Fruit fly (Drosophila melanogaster) whole organism, embryonic: ENCODE results near the gene Sas-6.

ENCODE experiments used
- ATbp ChIP-seq: fragments of 200-800 bp; sonication (Bioruptor generic); optimal IDR thresholded peaks from 2 replicates; lab custom pipeline; 2017; ENCODE audit warnings: missing biosample characterization, mild to moderate bottlenecking, missing genetic modification characterization, missing genetic modification reagents
- Aef1 ChIP-seq: fragments of 200-800 bp; sonication (Bioruptor generic); IDR thresholded peaks from 3 replicates; pipeline ENCODE4 v1.3.6; 2022; ENCODE audit warnings: missing biosample characterization, missing genetic modification characterization
- BEAF-32 ChIP-seq: fragments of 200-800 bp; sonication (Bioruptor generic); optimal IDR thresholded peaks from 3 replicates; lab custom pipeline; 2017; ENCODE audit warnings: missing biosample characterization, missing genetic modification characterization, mild to moderate bottlenecking, moderate library complexity, missing genetic modification reagents
- CG10462 ChIP-seq: fragments of 200-800 bp; sonication (Bioruptor generic); optimal IDR thresholded peaks from 2 replicates; lab custom pipeline; 2016; ENCODE audit warnings: missing biosample characterization, missing genetic modification characterization
- CG11560 ChIP-seq: fragments of 200-800 bp; sonication (Bioruptor generic); IDR thresholded peaks from 3 replicates; pipeline ENCODE4 v1.3.6; 2022; ENCODE audit warnings: missing biosample characterization, missing genetic modification characterization
- CG14860 ChIP-seq: fragments of 200-800 bp; sonication (Bioruptor generic); IDR thresholded peaks from 3 replicates; pipeline ENCODE4 v1.3.6; 2022; ENCODE audit warnings: missing biosample characterization, missing genetic modification characterization; ENCODE audit not compliant: partially characterized antibody
- CG1603 ChIP-seq: fragments of 200-800 bp; sonication (Bioruptor generic); optimal IDR thresholded peaks from 2 replicates; lab custom pipeline; 2019; ENCODE audit warnings: missing biosample characterization, mild to moderate bottlenecking, missing genetic modification characterization, moderate library complexity
- CG31365 ChIP-seq: fragments of 200-800 bp; sonication (Bioruptor generic); optimal IDR thresholded peaks from 2 replicates; lab custom pipeline; 2018; ENCODE audit warnings: missing biosample characterization, mild to moderate bottlenecking, missing genetic modification characterization
- CG34224 ChIP-seq: fragments of 200-800 bp; sonication (Bioruptor generic); IDR thresholded peaks from 3 replicates; pipeline ENCODE4 v1.3.6; 2022; ENCODE audit warnings: missing biosample characterization, missing genetic modification characterization; ENCODE audit not compliant: partially characterized antibody
- CG7745 ChIP-seq: fragments of 200-800 bp; sonication (Bioruptor generic); optimal IDR thresholded peaks from 2 replicates; lab custom pipeline; 2018; ENCODE audit warnings: missing biosample characterization, mild to moderate bottlenecking, missing genetic modification characterization, moderate library complexity
- CG9797 ChIP-seq: fragments of 200-800 bp; sonication (Bioruptor generic); optimal IDR thresholded peaks from 3 replicates; lab custom pipeline; 2018; ENCODE audit warnings: missing biosample characterization, mild to moderate bottlenecking, missing genetic modification characterization
- CHES-1-like ChIP-seq: fragments of 200-800 bp; sonication (Bioruptor generic); optimal IDR thresholded peaks from 2 replicates; lab custom pipeline; 2016; ENCODE audit warnings: missing biosample characterization, missing genetic modification characterization
- CoRest ChIP-seq: fragments of 200-800 bp; sonication (Bioruptor generic); optimal IDR thresholded peaks from 3 replicates; lab custom pipeline; 2018; ENCODE audit warnings: missing biosample characterization, mild to moderate bottlenecking, missing genetic modification characterization, moderate library complexity
- Dp ChIP-seq: fragments of 200-800 bp; sonication (Bioruptor generic); optimal IDR thresholded peaks from 2 replicates; lab custom pipeline; 2018; ENCODE audit warnings: missing biosample characterization, mild to moderate bottlenecking, missing genetic modification characterization, moderate library complexity
- E2f2 ChIP-seq: fragments of 200-800 bp; sonication (Bioruptor generic); IDR thresholded peaks from 2 replicates; pipeline ENCODE4 v1.3.6; 2022; ENCODE audit warnings: missing biosample characterization, missing genetic modification characterization
- Elba2 ChIP-seq: fragments of 200-800 bp; sonication (Bioruptor generic); optimal IDR thresholded peaks from 3 replicates; lab custom pipeline; 2016; ENCODE audit warnings: missing biosample characterization, missing genetic modification characterization
- HHEX ChIP-seq: fragments of 200-800 bp; sonication (Bioruptor generic); optimal IDR thresholded peaks from 3 replicates; lab custom pipeline; 2017; ENCODE audit warnings: missing biosample characterization, mild to moderate bottlenecking, missing genetic modification characterization, missing genetic modification reagents
- HLH54F ChIP-seq: fragments of 200-800 bp; sonication (Bioruptor generic); optimal IDR thresholded peaks from 3 replicates; lab custom pipeline; 2016; ENCODE audit warnings: missing biosample characterization, missing genetic modification characterization
- Hand ChIP-seq: fragments of 200-800 bp; sonication (Bioruptor generic); optimal IDR thresholded peaks from 2 replicates; lab custom pipeline; 2017; ENCODE audit warnings: mild to moderate bottlenecking, missing biosample characterization, missing genetic modification reagents, missing genetic modification characterization
- Hsf ChIP-seq: fragments of 200-800 bp; sonication (Bioruptor generic); optimal IDR thresholded peaks from 3 replicates; lab custom pipeline; 2016; ENCODE audit warnings: missing biosample characterization, missing genetic modification characterization
- Lim3 ChIP-seq: fragments of 200-800 bp; sonication (Bioruptor generic); IDR thresholded peaks from 2 replicates; pipeline ENCODE4 v1.3.6; 2022; ENCODE audit warnings: missing biosample characterization, missing genetic modification characterization
- MESR4 ChIP-seq: fragments of 200-800 bp; sonication (Bioruptor generic); optimal IDR thresholded peaks from 2 replicates; lab custom pipeline; 2018; ENCODE audit warnings: missing biosample characterization, mild to moderate bottlenecking, missing genetic modification characterization, moderate library complexity
- MTF-1 ChIP-seq: fragments of 200-800 bp; sonication (Bioruptor generic); optimal IDR thresholded peaks from 2 replicates; lab custom pipeline; 2018; ENCODE audit warnings: missing biosample characterization, mild to moderate bottlenecking, missing genetic modification characterization, borderline replicate concordance
- Max ChIP-seq: fragments of 200-800 bp; sonication (Bioruptor generic); optimal IDR thresholded peaks from 2 replicates; lab custom pipeline; 2016; ENCODE audit warnings: missing biosample characterization, mild to moderate bottlenecking, missing genetic modification characterization
- Myb ChIP-seq: fragments of 200-800 bp; sonication (Bioruptor generic); optimal IDR thresholded peaks from 2 replicates; lab custom pipeline; 2016; ENCODE audit warnings: missing biosample characterization, missing genetic modification characterization
- Sox102F ChIP-seq: fragments of 200-800 bp; sonication (Bioruptor generic); optimal IDR thresholded peaks from 2 replicates; lab custom pipeline; 2018; ENCODE audit warnings: missing biosample characterization, mild to moderate bottlenecking, missing genetic modification characterization, moderate library complexity
- Sry-δ ChIP-seq: fragments of 200-800 bp; sonication (Bioruptor generic); optimal IDR thresholded peaks from 2 replicates; lab custom pipeline; 2016; ENCODE audit warnings: missing biosample characterization, missing genetic modification characterization
- Trl ChIP-seq, 3 experiments: fragments of >200 bp in 2 of 3; fragments of 200-800 bp in 1 of 3; sonication (Bioruptor generic) in 1 of 3; optimal IDR thresholded peaks; 2 replicates in 1 of 3; 3 replicates in 2 of 3; lab custom pipeline; 2016 to 2017; ENCODE audit warnings: missing biosample characterization in 1 of 3, missing genetic modification characterization in 1 of 3
- YL-1 ChIP-seq: fragments of 200-800 bp; sonication (Bioruptor generic); optimal IDR thresholded peaks from 3 replicates; lab custom pipeline; 2017; ENCODE audit warnings: missing biosample characterization, mild to moderate bottlenecking, missing genetic modification characterization
- ash1 ChIP-seq: fragments of 200-800 bp; sonication (Bioruptor generic); optimal IDR thresholded peaks from 2 replicates; lab custom pipeline; 2018; ENCODE audit warnings: missing biosample characterization, mild to moderate bottlenecking, missing genetic modification characterization
- chinmo ChIP-seq: fragments of 200-800 bp; sonication (Bioruptor generic); IDR thresholded peaks from 4 replicates; pipeline ENCODE4 v1.3.6; 2022; ENCODE audit warnings: missing biosample characterization, missing genetic modification characterization; ENCODE audit not compliant: partially characterized antibody
- crp ChIP-seq, 2 experiments: fragments of 200-800 bp; sonication (Bioruptor generic); optimal IDR thresholded peaks; 2 replicates in 1 of 2; 3 replicates in 1 of 2; lab custom pipeline; 2017; ENCODE audit warnings: missing biosample characterization in 2 of 2, missing genetic modification characterization in 2 of 2, mild to moderate bottlenecking in 1 of 2, moderate library complexity in 1 of 2
- dan ChIP-seq: fragments of 200-800 bp; sonication (Bioruptor generic); IDR thresholded peaks from 2 replicates; pipeline ENCODE4 v1.3.6; 2022; ENCODE audit warnings: missing biosample characterization, missing genetic modification characterization
- exex ChIP-seq: fragments of 200-800 bp; sonication (Bioruptor generic); optimal IDR thresholded peaks from 4 replicates; lab custom pipeline; 2018; ENCODE audit warnings: missing biosample characterization, mild to moderate bottlenecking, missing genetic modification characterization, moderate library complexity
- fu2 ChIP-seq: fragments of 200-800 bp; sonication (Bioruptor generic); optimal IDR thresholded peaks from 2 replicates; lab custom pipeline; 2016; ENCODE audit warnings: missing biosample characterization, missing genetic modification characterization
- gfzf ChIP-seq: fragments of 200-800 bp; sonication (Bioruptor generic); optimal IDR thresholded peaks from 2 replicates; lab custom pipeline; 2016; ENCODE audit warnings: missing biosample characterization, mild to moderate bottlenecking, missing genetic modification characterization, moderate library complexity
- insv ChIP-seq, 2 experiments: fragments of 200-800 bp; sonication (Bioruptor generic); optimal IDR thresholded peaks; 3 replicates each; lab custom pipeline; 2016 to 2018; ENCODE audit warnings: missing biosample characterization in 2 of 2, missing genetic modification characterization in 2 of 2
- lilli ChIP-seq: fragments of 200-800 bp; sonication (Bioruptor generic); optimal IDR thresholded peaks from 3 replicates; lab custom pipeline; 2016; ENCODE audit warnings: missing biosample characterization, missing genetic modification characterization
- nerfin-1 ChIP-seq: fragments of 200-800 bp; sonication (Bioruptor generic); optimal IDR thresholded peaks from 3 replicates; lab custom pipeline; 2019; ENCODE audit warnings: missing biosample characterization, mild to moderate bottlenecking, missing genetic modification characterization, moderate library complexity
- onecut ChIP-seq: fragments of 200-800 bp; sonication (Bioruptor generic); IDR thresholded peaks from 2 replicates; pipeline ENCODE4 v1.3.6; 2022; ENCODE audit warnings: missing biosample characterization, missing genetic modification characterization
- pita ChIP-seq: fragments of 200-800 bp; sonication (Bioruptor generic); optimal IDR thresholded peaks from 2 replicates; lab custom pipeline; 2017; ENCODE audit warnings: missing biosample characterization, mild to moderate bottlenecking, missing genetic modification characterization
- pzg ChIP-seq: fragments of 200-800 bp; sonication (Bioruptor generic); optimal IDR thresholded peaks from 3 replicates; lab custom pipeline; 2018; ENCODE audit warnings: missing biosample characterization, mild to moderate bottlenecking, missing genetic modification characterization, moderate library complexity
- ssp ChIP-seq: fragments of 200-800 bp; sonication (Bioruptor generic); IDR thresholded peaks from 2 replicates; pipeline ENCODE4 v1.3.6; 2022; ENCODE audit warnings: missing biosample characterization, missing genetic modification characterization
- stwl ChIP-seq: fragments of 200-800 bp; sonication (Bioruptor generic); optimal IDR thresholded peaks from 3 replicates; lab custom pipeline; 2018; ENCODE audit warnings: missing biosample characterization, mild to moderate bottlenecking, missing genetic modification characterization, moderate library complexity
- trem ChIP-seq: fragments of 200-800 bp; optimal IDR thresholded peaks from 3 replicates; lab custom pipeline; 2019; ENCODE audit warnings: missing biosample characterization, mild to moderate bottlenecking, missing genetic modification characterization, moderate library complexity
- twi ChIP-seq: fragments of 200-800 bp; optimal IDR thresholded peaks from 2 replicates; lab custom pipeline; 2019; ENCODE audit warnings: missing biosample characterization, mild to moderate bottlenecking, missing genetic modification characterization, moderate library complexity
- zen ChIP-seq: fragments of 200-800 bp; sonication (Bioruptor generic); optimal IDR thresholded peaks from 3 replicates; lab custom pipeline; 2018; ENCODE audit warnings: missing biosample characterization, mild to moderate bottlenecking, missing genetic modification characterization, moderate library complexity
- zen2 ChIP-seq: fragments of 200-800 bp; sonication (Bioruptor generic); IDR thresholded peaks from 3 replicates; pipeline ENCODE4 v1.3.6; 2022; ENCODE audit warnings: missing biosample characterization, missing genetic modification characterization; ENCODE audit not compliant: partially characterized antibody
- zf30C ChIP-seq: fragments of 200-800 bp; sonication (Bioruptor generic); optimal IDR thresholded peaks from 3 replicates; lab custom pipeline; 2018; ENCODE audit warnings: missing biosample characterization, mild to moderate bottlenecking, missing genetic modification characterization

Gene Sas-6

dm6 chr3R:30000286-30000685 lies 5.1 kb downstream of the Sas-6 start, which contains the start of gene Tace:
TSS of gene Tace (plus strand) at chr3R:30000530.
- TF ChIP-seq Sox102F (GFP tag; lab: Kevin White, UChicago): no peak
- peak; percentile 5 for TF ChIP-seq YL-1 (GFP tag; lab: Kevin White, UChicago)
- no peak for TF ChIP-seq fu2 (GFP tag; lab: Kevin White, UChicago)
- TF ChIP-seq chinmo (GFP tag; lab: Robert Waterston, UW): 0 out of 4 replicates have a peak, but pooled peaks have one; percentile 20
- no peak for TF ChIP-seq HLH54F
- TF ChIP-seq nerfin-1 (tag; lab: Kevin White, UChicago): peak; percentile 30
- peak; percentile 7 for TF ChIP-seq BEAF-32 (GFP tag; lab: Kevin White, UChicago)
- TF ChIP-seq CG7745: no peak
- no peak for TF ChIP-seq HHEX
- TF ChIP-seq ssp (GFP tag; lab: Robert Waterston, UW): no peak
- TF ChIP-seq zf30C (GFP tag; lab: Kevin White, UChicago): peak; percentile 7
- no peak for TF ChIP-seq Aef1 (GFP tag; lab: Robert Waterston, UW)
- TF ChIP-seq gfzf (GFP tag; lab: Kevin White, UChicago): peak; percentile 67
- peak; percentile 31 for TF ChIP-seq trem (tag; lab: Kevin White, UChicago)
- TF ChIP-seq E2f2: peak; percentile 68
- peak; percentile 95 for TF ChIP-seq CG10462 (GFP tag; lab: Kevin White, UChicago)
- TF ChIP-seq zen (tag; lab: Kevin White, UChicago): peak; percentile 48
- peak; percentile 100 for TF ChIP-seq onecut (GFP tag; lab: Robert Waterston, UW)
- peak; percentile 66 for TF ChIP-seq Dp
- TF ChIP-seq ash1: no peak
- no peak for TF ChIP-seq MTF-1 (GFP tag; lab: Kevin White, UChicago)
- TF ChIP-seq lilli (GFP tag; lab: Kevin White, UChicago): no peak
- peak; percentile 15 for TF ChIP-seq CG9797 (GFP tag; lab: Kevin White, UChicago)
- TF ChIP-seq Myb (GFP tag; lab: Kevin White, UChicago): peak; percentile 76
- TF ChIP-seq crp (GFP tag; optimal IDR thresholded peaks at IDR 0.05; lab: Kevin White, UChicago): peak in 1 of 2 experiments; percentile 36
- peak in 1 of 2 experiments; percentile 96 for TF ChIP-seq insv (GFP tag; optimal IDR thresholded peaks at IDR 0.05; lab: Kevin White, UChicago)
- peak; percentile 85 for TF ChIP-seq Elba2 (GFP tag; lab: Kevin White, UChicago)
- TF ChIP-seq Trl (optimal IDR thresholded peaks at IDR 0.05; lab: Kevin White, UChicago): no peak
- no peak for TF ChIP-seq Trl (GFP tag; optimal IDR thresholded peaks at IDR 0.05; lab: Kevin White, UChicago)
- peak; percentile 39 for TF ChIP-seq MESR4
- TF ChIP-seq CG1603 (tag; lab: Kevin White, UChicago): peak; percentile 16
- TF ChIP-seq Max (GFP tag; lab: Kevin White, UChicago): no peak
- TF ChIP-seq pzg: peak; percentile 44

- peak; percentile 61 for TF ChIP-seq CG9797 (GFP tag; lab: Kevin White, UChicago)
- peak; percentile 40 for TF ChIP-seq CHES-1-like (GFP tag; lab: Kevin White, UChicago)
- peak; percentile 41 for TF ChIP-seq twi
- no peak for TF ChIP-seq exex (tag; lab: Kevin White, UChicago)
- TF ChIP-seq dan: no peak
- TF ChIP-seq CoRest (tag; lab: Kevin White, UChicago): peak; percentile 15
- TF ChIP-seq ATbp (GFP tag; lab: Kevin White, UChicago): no peak
- peak; percentile 85; the same call in 2 of the 3 replicates for TF ChIP-seq zen2 (GFP tag; lab: Robert Waterston, UW)
- TF ChIP-seq CG31365 (tag; lab: Kevin White, UChicago): no peak
- peak; percentile 90 for TF ChIP-seq stwl (tag; lab: Kevin White, UChicago)
- peak; percentile 86 for TF ChIP-seq BEAF-32 (GFP tag; lab: Kevin White, UChicago)
- TF ChIP-seq Sry-δ (GFP tag; lab: Kevin White, UChicago): peak; percentile 81
- TF ChIP-seq CG14860: peak; percentile 81
- peak; percentile 92 for TF ChIP-seq CG34224 (GFP tag; lab: Robert Waterston, UW)
- peak; percentile 93 for TF ChIP-seq CG11560 (tag; lab: Robert Waterston, UW)
- TF ChIP-seq Hand: no peak
- TF ChIP-seq pita (GFP tag; lab: Kevin White, UChicago): no peak
- peak; percentile 36 for TF ChIP-seq Hsf (GFP tag; lab: Kevin White, UChicago)
- no peak for TF ChIP-seq Lim3 (GFP tag; lab: Robert Waterston, UW)
- peak; percentile 34 for TF ChIP-seq Dp
These were observed 9.5 kb downstream of the Sas-6 start, which contains the start of the genes Nlp and Nph for dm6 chr3R:30004648-30005047. TSS of gene Nlp (plus strand) at chr3R:30004785. TSS of gene Nph (minus strand) at chr3R:30004861.
